Fruit fly (Drosophila melanogaster) whole organism, embryonic: ENCODE results near the gene ph-p.

Source experiments
- Adf1 ChIP-seq: fragments of 200-800 bp; sonication (Bioruptor generic); IDR thresholded peaks from 2 replicates; pipeline ENCODE4 v1.3.6; 2022; ENCODE audit warnings: missing biosample characterization, missing genetic modification characterization
- Asciz ChIP-seq: fragments of 200-800 bp; sonication (Bioruptor generic); optimal IDR thresholded peaks from 2 replicates; lab custom pipeline; 2017; ENCODE audit warnings: missing biosample characterization, mild to moderate bottlenecking, missing genetic modification characterization, missing genetic modification reagents
- Bteb2 ChIP-seq: fragments of 200-800 bp; sonication (Bioruptor generic); optimal IDR thresholded peaks from 2 replicates; lab custom pipeline; 2016; ENCODE audit warnings: missing biosample characterization, missing genetic modification characterization
- CG10431 ChIP-seq: fragments of 200-800 bp; sonication (Bioruptor generic); optimal IDR thresholded peaks from 3 replicates; lab custom pipeline; 2018; ENCODE audit warnings: missing biosample characterization, mild to moderate bottlenecking, missing genetic modification characterization
- CG11085 ChIP-seq: fragments of 200-800 bp; sonication (Bioruptor generic); IDR thresholded peaks from 2 replicates; pipeline ENCODE4 v1.3.6; 2022; ENCODE audit warnings: missing biosample characterization, missing genetic modification characterization
- CG13287 ChIP-seq: fragments of 200-800 bp; sonication (Bioruptor generic); IDR thresholded peaks from 2 replicates; pipeline ENCODE4 v1.3.6; 2022; ENCODE audit warnings: missing biosample characterization, missing genetic modification characterization; ENCODE audit not compliant: partially characterized antibody
- CG14860 ChIP-seq: fragments of 200-800 bp; sonication (Bioruptor generic); IDR thresholded peaks from 3 replicates; pipeline ENCODE4 v1.3.6; 2022; ENCODE audit warnings: missing biosample characterization, missing genetic modification characterization; ENCODE audit not compliant: partially characterized antibody
- CG16863 ChIP-seq: fragments of 200-800 bp; sonication (Bioruptor generic); optimal IDR thresholded peaks from 3 replicates; lab custom pipeline; 2016; ENCODE audit warnings: missing biosample characterization, missing genetic modification characterization
- CG1832 ChIP-seq: fragments of 200-800 bp; sonication (Bioruptor generic); optimal IDR thresholded peaks from 2 replicates; lab custom pipeline; 2017; ENCODE audit warnings: missing biosample characterization, mild to moderate bottlenecking, missing genetic modification characterization, inconsistent platforms
- CG31365 ChIP-seq: fragments of 200-800 bp; sonication (Bioruptor generic); optimal IDR thresholded peaks from 2 replicates; lab custom pipeline; 2018; ENCODE audit warnings: missing biosample characterization, mild to moderate bottlenecking, missing genetic modification characterization
- CG4360 ChIP-seq: fragments of 200-800 bp; sonication (Bioruptor generic); IDR thresholded peaks from 2 replicates; pipeline ENCODE4 v1.3.6; 2022; ENCODE audit warnings: missing biosample characterization, missing genetic modification characterization
- CG43689 ChIP-seq: fragments of 200-800 bp; sonication (Bioruptor generic); IDR thresholded peaks from 2 replicates; pipeline ENCODE4 v1.3.6; 2022; ENCODE audit warnings: missing biosample characterization, missing genetic modification characterization
- CG5953 ChIP-seq: fragments of 200-800 bp; sonication (Bioruptor generic); IDR thresholded peaks from 2 replicates; pipeline ENCODE4 v1.3.6; 2022; ENCODE audit warnings: missing biosample characterization, missing genetic modification characterization
- CG6175 ChIP-seq: fragments of 200-800 bp; sonication (Bioruptor generic); IDR thresholded peaks from 3 replicates; pipeline ENCODE4 v1.3.6; 2022; ENCODE audit warnings: missing biosample characterization, missing genetic modification characterization
- CG6272 ChIP-seq: fragments of 200-800 bp; sonication (Bioruptor generic); IDR thresholded peaks from 2 replicates; pipeline ENCODE4 v1.3.6; 2022; ENCODE audit warnings: missing biosample characterization, missing genetic modification characterization
- CG6765 ChIP-seq: fragments of 200-800 bp; sonication (Bioruptor generic); optimal IDR thresholded peaks from 3 replicates; lab custom pipeline; 2017; ENCODE audit warnings: missing biosample characterization, mild to moderate bottlenecking, missing genetic modification characterization
- CG8281 ChIP-seq: fragments of 200-800 bp; sonication (Bioruptor generic); optimal IDR thresholded peaks from 2 replicates; lab custom pipeline; 2018; ENCODE audit warnings: missing biosample characterization, mild to moderate bottlenecking, missing genetic modification characterization, moderate library complexity
- CG8924 ChIP-seq: fragments of 200-800 bp; optimal IDR thresholded peaks from 3 replicates; lab custom pipeline; 2019; ENCODE audit warnings: missing biosample characterization, mild to moderate bottlenecking, missing genetic modification characterization, moderate library complexity
- CG9609 ChIP-seq: fragments of 200-800 bp; sonication (Bioruptor generic); optimal IDR thresholded peaks from 3 replicates; lab custom pipeline; 2016; ENCODE audit warnings: missing biosample characterization, missing genetic modification characterization
- Ets97D ChIP-seq: fragments of 200-800 bp; sonication (Bioruptor generic); optimal IDR thresholded peaks from 3 replicates; lab custom pipeline; 2016; ENCODE audit warnings: missing biosample characterization, missing genetic modification characterization
- H2.0 ChIP-seq: fragments of 200-800 bp; sonication (Bioruptor generic); IDR thresholded peaks from 2 replicates; pipeline ENCODE4 v1.3.6; 2022; ENCODE audit warnings: missing biosample characterization, missing genetic modification characterization
- NFAT ChIP-seq: fragments of 200-800 bp; sonication (Bioruptor generic); IDR thresholded peaks from 2 replicates; pipeline ENCODE4 v1.3.6; 2022; ENCODE audit warnings: missing biosample characterization, missing genetic modification characterization
- Nf-YB ChIP-seq: fragments of 200-800 bp; sonication (Bioruptor generic); optimal IDR thresholded peaks from 3 replicates; lab custom pipeline; 2019; ENCODE audit warnings: missing biosample characterization, mild to moderate bottlenecking, missing genetic modification characterization, moderate library complexity
- Optix ChIP-seq: fragments of 200-800 bp; sonication (Bioruptor generic); IDR thresholded peaks from 3 replicates; pipeline ENCODE4 v1.3.6; 2022; ENCODE audit warnings: missing biosample characterization, missing genetic modification characterization
- Side ChIP-seq: fragments of 200-800 bp; sonication (Bioruptor generic); optimal IDR thresholded peaks from 2 replicates; lab custom pipeline; 2016; ENCODE audit warnings: missing biosample characterization, missing genetic modification characterization
- Six4 ChIP-seq: fragments of 200-800 bp; sonication (Bioruptor generic); optimal IDR thresholded peaks from 2 replicates; lab custom pipeline; 2016; ENCODE audit warnings: missing biosample characterization, missing genetic modification characterization
- Stat92E ChIP-seq, 3 experiments: fragments of >200 bp in 2 of 3; fragments of 200-800 bp in 1 of 3; sonication (Bioruptor generic) in 1 of 3; optimal IDR thresholded peaks; 2 replicates each; lab custom pipeline; 2017 to 2019; ENCODE audit warnings: missing biosample characterization in 3 of 3, missing genetic modification characterization in 3 of 3, mild to moderate bottlenecking in 1 of 3, moderate library complexity in 1 of 3
- Xbp1 ChIP-seq: fragments of 200-800 bp; sonication (Bioruptor generic); optimal IDR thresholded peaks from 3 replicates; lab custom pipeline; 2016; ENCODE audit warnings: missing biosample characterization, mild to moderate bottlenecking, missing genetic modification characterization
- YL-1 ChIP-seq: fragments of 200-800 bp; sonication (Bioruptor generic); optimal IDR thresholded peaks from 3 replicates; lab custom pipeline; 2017; ENCODE audit warnings: missing biosample characterization, mild to moderate bottlenecking, missing genetic modification characterization
- ase ChIP-seq: fragments of 200-800 bp; sonication (Bioruptor generic); IDR thresholded peaks from 3 replicates; pipeline ENCODE4 v1.3.6; 2022; ENCODE audit warnings: missing biosample characterization, missing genetic modification characterization
- az2 ChIP-seq: fragments of 200-800 bp; sonication (Bioruptor generic); optimal IDR thresholded peaks from 3 replicates; lab custom pipeline; 2016; ENCODE audit warnings: missing biosample characterization, missing genetic modification characterization
- bab2 ChIP-seq: fragments of 200-800 bp; sonication (Bioruptor generic); optimal IDR thresholded peaks from 2 replicates; lab custom pipeline; 2016; ENCODE audit warnings: missing biosample characterization, missing genetic modification characterization
- btn ChIP-seq: fragments of 200-800 bp; sonication (Bioruptor generic); optimal IDR thresholded peaks from 2 replicates; lab custom pipeline; 2016; ENCODE audit warnings: missing biosample characterization, missing genetic modification characterization
- cas ChIP-seq: fragments of 200-800 bp; sonication (Bioruptor generic); IDR thresholded peaks from 2 replicates; pipeline ENCODE4 v1.3.6; 2022; ENCODE audit warnings: missing biosample characterization, missing genetic modification characterization
- caup ChIP-seq: fragments of 200-800 bp; sonication (Bioruptor generic); optimal IDR thresholded peaks from 3 replicates; lab custom pipeline; 2017; ENCODE audit warnings: missing biosample characterization, mild to moderate bottlenecking, missing genetic modification characterization, moderate library complexity; ENCODE audit not compliant: severe bottlenecking
- cg ChIP-seq: fragments of 200-800 bp; sonication (Bioruptor generic); optimal IDR thresholded peaks from 3 replicates; lab custom pipeline; 2019; ENCODE audit warnings: missing biosample characterization, mild to moderate bottlenecking, missing genetic modification characterization, moderate library complexity
- fu2 ChIP-seq: fragments of 200-800 bp; sonication (Bioruptor generic); optimal IDR thresholded peaks from 2 replicates; lab custom pipeline; 2016; ENCODE audit warnings: missing biosample characterization, missing genetic modification characterization
- gcm2 ChIP-seq: fragments of 200-800 bp; sonication (Bioruptor generic); optimal IDR thresholded peaks from 2 replicates; lab custom pipeline; 2016; ENCODE audit warnings: missing biosample characterization, missing genetic modification characterization
- gem ChIP-seq: fragments of 200-800 bp; sonication (Bioruptor generic); optimal IDR thresholded peaks from 2 replicates; lab custom pipeline; 2019; ENCODE audit warnings: missing biosample characterization, mild to moderate bottlenecking, missing genetic modification characterization, moderate library complexity
- gfzf ChIP-seq: fragments of 200-800 bp; sonication (Bioruptor generic); optimal IDR thresholded peaks from 2 replicates; lab custom pipeline; 2016; ENCODE audit warnings: missing biosample characterization, mild to moderate bottlenecking, missing genetic modification characterization, moderate library complexity
- knrl ChIP-seq: fragments of 200-800 bp; sonication (Bioruptor generic); IDR thresholded peaks from 3 replicates; pipeline ENCODE4 v1.3.6; 2022; ENCODE audit warnings: missing biosample characterization, missing genetic modification characterization; ENCODE audit not compliant: partially characterized antibody
- luna ChIP-seq: fragments of 200-800 bp; sonication (Bioruptor generic); optimal IDR thresholded peaks from 2 replicates; lab custom pipeline; 2016; ENCODE audit warnings: missing biosample characterization, missing genetic modification characterization
- onecut ChIP-seq: fragments of 200-800 bp; sonication (Bioruptor generic); IDR thresholded peaks from 2 replicates; pipeline ENCODE4 v1.3.6; 2022; ENCODE audit warnings: missing biosample characterization, missing genetic modification characterization
- phol ChIP-seq: fragments of 200-800 bp; sonication (Bioruptor generic); optimal IDR thresholded peaks from 3 replicates; lab custom pipeline; 2018; ENCODE audit warnings: missing biosample characterization, mild to moderate bottlenecking, missing genetic modification characterization, moderate library complexity
- pnt ChIP-seq: fragments of 200-800 bp; sonication (Bioruptor generic); optimal IDR thresholded peaks from 3 replicates; lab custom pipeline; 2016; ENCODE audit warnings: missing biosample characterization, missing genetic modification characterization
- ranshi ChIP-seq: fragments of 200-800 bp; sonication (Bioruptor generic); IDR thresholded peaks from 2 replicates; pipeline ENCODE4 v1.3.6; 2022; ENCODE audit warnings: missing biosample characterization, missing genetic modification characterization
- sima ChIP-seq: fragments of 200-800 bp; sonication (Bioruptor generic); optimal IDR thresholded peaks from 2 replicates; lab custom pipeline; 2016; ENCODE audit warnings: missing biosample characterization, missing genetic modification characterization
- sug ChIP-seq: fragments of 200-800 bp; optimal IDR thresholded peaks from 2 replicates; lab custom pipeline; 2019; ENCODE audit warnings: missing biosample characterization, mild to moderate bottlenecking, missing genetic modification characterization, moderate library complexity
- tin ChIP-seq: fragments of 200-800 bp; sonication (Bioruptor generic); optimal IDR thresholded peaks from 3 replicates; lab custom pipeline; 2016; ENCODE audit warnings: missing biosample characterization, missing genetic modification characterization
- zf30C ChIP-seq: fragments of 200-800 bp; sonication (Bioruptor generic); optimal IDR thresholded peaks from 3 replicates; lab custom pipeline; 2018; ENCODE audit warnings: missing biosample characterization, mild to moderate bottlenecking, missing genetic modification characterization

ph-p gene

dm6 chrX:2083678-2084162 is 54.5 kb downstream of the ph-p start (continued):
- TF ChIP-seq CG9609 (GFP tag; lab: Kevin White, UChicago) (peak; percentile 86), Xbp1 (GFP tag; lab: Kevin White, UChicago) (peak; percentile 87), fu2 (GFP tag; lab: Kevin White, UChicago) (peak; percentile 46), btn (GFP tag; lab: Kevin White, UChicago) (peak; percentile 83), NFAT (GFP tag; lab: Robert Waterston, UW) (peak; percentile 62), CG6175 (GFP tag; lab: Robert Waterston, UW) (0 out of 3 replicates have a peak, but pooled peaks have one; percentile 37), CG8281 (tag; lab: Kevin White, UChicago) (peak; percentile 66), luna (GFP tag; lab: Kevin White, UChicago) (no peak), knrl (GFP tag; lab: Robert Waterston, UW) (no peak), zf30C (GFP tag; lab: Kevin White, UChicago) (no peak), Adf1 (GFP tag; lab: Robert Waterston, UW) (peak; percentile 59; the same call in 1 of the 2 replicates), caup (GFP tag; lab: Kevin White, UChicago) (peak; percentile 65), Six4 (peak; percentile 84), cg (GFP tag; lab: Kevin White, UChicago) (no peak), CG16863 (peak; percentile 90), Bteb2 (GFP tag; lab: Kevin White, UChicago) (peak; percentile 47), sug (peak; percentile 53), ase (GFP tag; lab: Robert Waterston, UW) (peak; percentile 77), CG6765 (GFP tag; lab: Kevin White, UChicago) (no peak), Ets97D (GFP tag; lab: Kevin White, UChicago) (peak; percentile 63), CG1832 (GFP tag; lab: Kevin White, UChicago) (peak; percentile 7), Side (GFP tag; lab: Kevin White, UChicago) (peak; percentile 82), CG8924 (tag; lab: Kevin White, UChicago) (peak; percentile 86), ranshi (GFP tag; lab: Robert Waterston, UW) (peak; percentile 86), YL-1 (GFP tag; lab: Kevin White, UChicago) (peak; percentile 11), az2 (GFP tag; lab: Kevin White, UChicago) (peak; percentile 82), cas (GFP tag; lab: Robert Waterston, UW) (0 out of 2 replicates have a peak, but pooled peaks have one; percentile 48), pnt (GFP tag; lab: Kevin White, UChicago) (peak; percentile 80), onecut (GFP tag; lab: Robert Waterston, UW) (peak; percentile 71), tin (GFP tag; lab: Kevin White, UChicago) (peak; percentile 82), Optix (peak; percentile 90), gem (tag; lab: Kevin White, UChicago) (peak; percentile 84), gfzf (no peak), CG13287 (GFP tag; lab: Robert Waterston, UW) (peak; percentile 39), CG10431 (GFP tag; lab: Kevin White, UChicago) (peak; percentile 29), CG4360 (GFP tag; lab: Robert Waterston, UW) (0 out of 2 replicates have a peak, but pooled peaks have one; percentile 28), CG14860 (GFP tag; lab: Robert Waterston, UW) (no peak), gcm2 (GFP tag; lab: Kevin White, UChicago) (peak; percentile 32), sima (GFP tag; lab: Kevin White, UChicago) (no peak), CG6272 (GFP tag; lab: Robert Waterston, UW) (peak; percentile 68), CG43689 (GFP tag; lab: Robert Waterston, UW) (peak; percentile 71), Nf-YB (GFP tag; lab: Kevin White, UChicago) (peak; percentile 67), Asciz (peak; percentile 48), Stat92E (GFP tag; optimal IDR thresholded peaks at IDR 0.05; lab: Kevin White, UChicago) (peak in 1 of 3 experiments; percentile 51), H2.0 (GFP tag; lab: Robert Waterston, UW) (peak; percentile 82), bab2 (peak; percentile 88), CG11085 (GFP tag; lab: Robert Waterston, UW) (peak; percentile 50; the same call in 1 of the 2 replicates), CG31365 (tag; lab: Kevin White, UChicago) (peak; percentile 74), phol (tag; lab: Kevin White, UChicago) (peak; percentile 69), CG5953 (GFP tag; lab: Robert Waterston, UW) (peak; percentile 74)
